Worm (Caenorhabditis elegans): ENCODE results near the gene znf-598.

znf-598 gene

DNA sequence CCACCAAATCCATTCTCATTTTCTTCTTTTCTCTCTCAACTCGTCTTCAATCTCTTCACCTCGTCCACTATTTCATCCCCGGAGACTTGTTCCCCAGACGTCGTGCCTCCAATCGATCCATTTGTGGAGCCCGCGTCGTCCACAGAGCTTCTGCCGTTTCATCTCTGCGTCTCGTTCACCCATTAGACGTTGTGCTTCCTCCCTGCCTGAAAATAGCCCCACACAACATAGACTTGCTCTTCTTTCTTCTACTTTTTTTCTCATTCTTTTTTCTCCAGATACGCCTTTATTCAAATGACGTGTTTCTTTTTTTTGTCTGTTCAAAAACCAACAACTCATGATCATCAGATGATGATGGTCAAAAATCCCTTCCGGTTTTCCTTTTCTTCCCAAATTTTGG is 32.7 kb upstream of the znf-598 start (continued):
- TF ChIP-seq elt-2 (tag; optimal IDR thresholded peaks at IDR 0.05): no peak
- no peak for TF ChIP-seq syd-9 (tag; optimal IDR thresholded peaks at IDR 0.05)

DNA sequence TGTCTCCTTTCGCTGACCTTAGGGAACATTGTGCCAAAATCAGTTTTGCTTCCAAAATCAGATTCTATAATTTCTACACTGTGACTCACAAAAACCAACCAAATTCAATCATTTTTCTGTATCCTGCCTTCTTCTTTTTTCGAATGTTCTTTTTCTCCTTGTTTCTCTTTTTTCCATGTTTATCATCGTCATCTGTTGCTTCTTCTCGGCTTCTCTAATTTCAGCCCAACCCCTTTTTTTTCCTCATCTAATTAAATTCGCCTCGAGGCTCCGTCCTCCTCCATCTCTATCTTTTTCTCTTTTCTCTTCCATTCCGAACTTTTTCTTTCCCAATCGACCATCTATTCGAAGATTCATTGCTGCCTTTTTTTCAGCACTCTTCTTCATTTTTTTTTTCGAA is 30.9 kb upstream of the znf-598 start, which contains the start of gene unc-104:
unc-104 (plus strand) TSS at position 311 of the 400 bp plus-strand sequence.
- peak; percentile 89 for TF ChIP-seq unc-42 (tag; optimal IDR thresholded peaks at IDR 0.05)
- TF ChIP-seq pat-9 (tag; optimal IDR thresholded peaks at IDR 0.05): no peak

DNA sequence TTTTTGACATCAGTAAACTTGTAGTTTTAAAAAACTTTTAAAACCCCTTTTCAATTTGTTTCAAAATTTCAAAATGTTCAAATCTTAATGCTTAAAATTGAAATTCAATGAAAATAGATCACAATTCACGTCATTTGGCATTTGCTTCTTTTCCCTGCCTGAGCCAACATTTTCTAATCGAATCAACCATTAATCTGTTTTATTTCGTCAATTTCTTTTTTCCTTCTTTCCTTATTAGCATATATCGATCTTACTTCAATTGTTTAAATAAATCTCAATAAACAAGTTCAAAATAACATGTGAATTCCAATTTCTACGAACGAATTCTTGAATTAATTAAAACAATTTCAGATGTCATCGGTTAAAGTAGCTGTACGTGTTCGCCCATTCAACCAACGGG is 30.0 kb upstream of the znf-598 start:
- TF ChIP-seq lim-6 (tag; optimal IDR thresholded peaks at IDR 0.05) (no peak), ama-1 (optimal IDR thresholded peaks at IDR 0.05) (no peak), hlh-6 (tag; optimal IDR thresholded peaks at IDR 0.05) (no peak), ceh-31 (tag; optimal IDR thresholded peaks at IDR 0.05) (no peak), ceh-30 (tag; optimal IDR thresholded peaks at IDR 0.05) (no peak), ceh-24 (tag; optimal IDR thresholded peaks at IDR 0.05) (no peak), ceh-22 (tag; optimal IDR thresholded peaks at IDR 0.05) (no peak), dve-1 (tag; optimal IDR thresholded peaks at IDR 0.05) (no peak), zip-5 (tag; optimal IDR thresholded peaks at IDR 0.05) (no peak), lin-11 (tag; optimal IDR thresholded peaks at IDR 0.05) (no peak), elt-2 (tag; optimal IDR thresholded peaks at IDR 0.05) (no peak), sox-2 (GFP tag; IDR thresholded peaks at IDR 0.05) (no peak), pqm-1 (tag; optimal IDR thresholded peaks at IDR 0.05) (no peak), mec-3 (tag; optimal IDR thresholded peaks at IDR 0.05; ENCODE audit: borderline replicate concordance) (no peak), K02D7.2 (tag; optimal IDR thresholded peaks at IDR 0.05) (no peak), madf-2 (tag; optimal IDR thresholded peaks at IDR 0.05) (no peak), Y22D7AL.16 (tag; optimal IDR thresholded peaks at IDR 0.05) (no peak)

DNA sequence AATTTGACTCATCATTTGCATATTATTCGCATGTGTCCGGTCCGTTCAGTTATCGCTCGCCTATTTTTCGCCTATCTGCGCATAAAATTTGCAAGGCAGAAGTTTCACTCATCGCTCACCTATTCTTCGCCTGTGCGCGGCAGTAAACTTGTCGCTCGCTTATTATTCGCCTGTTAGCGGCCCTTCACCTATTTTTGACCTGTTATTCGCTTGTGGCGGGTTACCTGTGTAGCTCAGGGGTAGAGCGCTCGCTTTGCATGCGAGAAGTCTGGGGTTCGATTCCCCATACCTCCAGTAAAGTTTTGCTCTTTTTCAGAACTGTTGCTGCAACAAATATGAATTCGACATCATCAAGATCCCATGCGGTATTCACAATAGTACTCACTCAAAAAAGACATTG is 24.2 kb upstream of the znf-598 start:
- TF ChIP-seq lin-11 (tag; optimal IDR thresholded peaks at IDR 0.05) (peak; percentile 75), K09A11.1 (tag; optimal IDR thresholded peaks at IDR 0.05; ENCODE audit: insufficient read depth) (peak; percentile 22), elt-2 (tag; optimal IDR thresholded peaks at IDR 0.05) (peak; percentile 84), ceh-48 (tag; optimal IDR thresholded peaks at IDR 0.05) (peak; percentile 59), ahr-1 (tag; optimal IDR thresholded peaks at IDR 0.05) (peak; percentile 34), unc-86 (tag; optimal IDR thresholded peaks at IDR 0.05) (peak; percentile 68), ttx-3 (tag; optimal IDR thresholded peaks at IDR 0.05) (peak; percentile 70), sox-2 (GFP tag; IDR thresholded peaks at IDR 0.05) (peak; percentile 74), unc-3 (GFP tag; conservative IDR thresholded peaks at IDR 0.05) (peak; percentile 76), unc-3 (tag; optimal IDR thresholded peaks at IDR 0.05) (peak; percentile 7), sox-4 (tag; optimal IDR thresholded peaks at IDR 0.05) (peak; percentile 72), ceh-9 (tag; optimal IDR thresholded peaks at IDR 0.05) (peak; percentile 41), elt-4 (tag; optimal IDR thresholded peaks at IDR 0.05) (peak; percentile 30), ceh-45 (GFP tag; IDR thresholded peaks at IDR 0.05) (peak; percentile 73; the same call in 1 of the 2 replicates), pha-2 (tag; optimal IDR thresholded peaks at IDR 0.05) (peak; percentile 85), npax-4 (tag; optimal IDR thresholded peaks at IDR 0.05) (peak; percentile 26), F13H6.1 (tag; optimal IDR thresholded peaks at IDR 0.05) (peak; percentile 41), ceh-31 (tag; optimal IDR thresholded peaks at IDR 0.05) (peak; percentile 21), tbx-2 (tag; optimal IDR thresholded peaks at IDR 0.05) (peak; percentile 50), zip-5 (tag; optimal IDR thresholded peaks at IDR 0.05) (peak; percentile 37), ztf-16 (tag; optimal IDR thresholded peaks at IDR 0.05) (peak; percentile 63), eyg-1 (tag; optimal IDR thresholded peaks at IDR 0.05) (peak; percentile 68), ceh-2 (tag; optimal IDR thresholded peaks at IDR 0.05) (peak; percentile 50), Y22D7AL.16 (tag; optimal IDR thresholded peaks at IDR 0.05) (peak; percentile 70), ceh-6 (GFP tag; optimal IDR thresholded peaks at IDR 0.05) (peak; percentile 87), pat-9 (tag; optimal IDR thresholded peaks at IDR 0.05) (peak; percentile 84), syd-9 (tag; optimal IDR thresholded peaks at IDR 0.05) (peak; percentile 62), madf-2 (tag; optimal IDR thresholded peaks at IDR 0.05) (peak; percentile 78), hlh-6 (tag; optimal IDR thresholded peaks at IDR 0.05) (peak; percentile 87), gmeb-2 (tag; optimal IDR thresholded peaks at IDR 0.05) (peak; percentile 84), T23F11.4 (GFP tag; optimal IDR thresholded peaks at IDR 0.05) (peak; percentile 72), C38D4.7 (GFP tag; optimal IDR thresholded peaks at IDR 0.05) (peak; percentile 78), dve-1 (tag; optimal IDR thresholded peaks at IDR 0.05) (peak; percentile 33), nhr-232 (tag; optimal IDR thresholded peaks at IDR 0.05) (peak; percentile 77), fax-1 (tag; optimal IDR thresholded peaks at IDR 0.05) (peak; percentile 62), fkh-6 (tag; optimal IDR thresholded peaks at IDR 0.05) (peak; percentile 75), ceh-18 (tag; optimal IDR thresholded peaks at IDR 0.05) (peak; percentile 28), K02D7.2 (tag; optimal IDR thresholded peaks at IDR 0.05) (peak; percentile 70)

All from whole organism, late embryonic.